Worm (Caenorhabditis elegans): ENCODE measurements around the gene F42C5.6.

Gene F42C5.6

DNA sequence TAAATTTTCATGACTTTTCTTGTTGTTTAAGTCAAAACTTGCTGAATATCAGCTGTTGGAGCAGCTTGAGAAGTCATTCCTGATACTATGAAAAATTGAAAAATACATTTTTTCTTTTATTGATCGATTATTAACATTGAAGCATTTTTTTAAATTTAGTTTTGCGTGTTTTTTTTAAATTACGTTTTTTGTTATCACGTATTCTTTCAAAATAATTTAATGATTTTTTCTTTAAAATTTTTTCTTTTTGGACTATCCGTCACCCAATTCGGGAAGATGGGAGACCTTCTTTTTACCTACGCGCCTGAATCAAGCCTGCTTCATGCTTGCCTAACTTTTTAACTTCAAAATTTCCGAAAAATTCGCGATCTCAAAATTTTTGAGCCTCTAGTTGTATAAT lies 14.8 kb downstream of the F42C5.6 start, which contains the start of gene F42C5.5:
F42C5.5 (minus strand) TSS at position 101 of the 400 bp plus-strand sequence.
- TF ChIP-seq nhr-90 (tag; optimal IDR thresholded peaks at IDR 0.05) = no peak
- no peak for TF ChIP-seq somi-1 (GFP tag; optimal IDR thresholded peaks at IDR 0.05)
- TF ChIP-seq ekl-4 (GFP tag; IDR thresholded peaks at IDR 0.05) = no peak
- TF ChIP-seq madf-6 (GFP tag; IDR thresholded peaks at IDR 0.05) = no peak
- no peak for TF ChIP-seq lin-35 (GFP tag; optimal IDR thresholded peaks at IDR 0.05)
- no peak for TF ChIP-seq rcor-1 (GFP tag; IDR thresholded peaks at IDR 0.05)
- TF ChIP-seq bed-1 (GFP tag; IDR thresholded peaks at IDR 0.05) = no peak
- TF ChIP-seq T07F8.4 (tag; optimal IDR thresholded peaks at IDR 0.05) = no peak
- no peak for TF ChIP-seq ets-4 (GFP tag; optimal IDR thresholded peaks at IDR 0.05)

DNA sequence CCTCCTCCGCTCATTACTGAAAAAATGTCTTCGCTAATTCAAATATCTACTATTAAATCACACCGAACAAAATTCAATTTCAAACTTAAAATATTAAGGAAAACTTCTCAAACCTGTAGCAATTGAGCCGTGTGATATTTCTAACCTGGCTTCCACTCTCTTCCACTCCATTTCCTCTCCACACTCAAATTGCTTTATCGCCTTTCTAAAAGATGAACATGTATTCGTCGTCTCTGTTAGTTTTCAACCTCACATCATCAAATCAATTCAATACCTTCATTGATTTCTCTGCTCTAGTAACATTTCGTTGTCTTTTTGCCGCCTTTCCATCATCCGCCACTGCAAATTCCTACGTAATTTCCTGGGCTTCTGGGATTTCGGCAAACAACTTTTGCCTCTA lies 16.9 kb downstream of the F42C5.6 start, which contains the start of gene F42C5.4:
F42C5.4 (minus strand) TSS at position 171 of the 400 bp plus-strand sequence.
- no peak for TF ChIP-seq lsy-27 (tag; optimal IDR thresholded peaks at IDR 0.05; ENCODE audit: borderline replicate concordance, insufficient read depth)
- no peak for TF ChIP-seq F22D6.2 (tag; optimal IDR thresholded peaks at IDR 0.05)
- no peak for TF ChIP-seq zim-3 (tag; optimal IDR thresholded peaks at IDR 0.05)
- TF ChIP-seq sea-2 (GFP tag; IDR thresholded peaks at IDR 0.05) = no peak
- no peak for TF ChIP-seq sdz-38 (tag; optimal IDR thresholded peaks at IDR 0.05)
- TF ChIP-seq lin-40 (tag; optimal IDR thresholded peaks at IDR 0.05) = no peak
- TF ChIP-seq T07F8.4 (tag; optimal IDR thresholded peaks at IDR 0.05) = no peak
- no peak for TF ChIP-seq bed-2 (GFP tag; IDR thresholded peaks at IDR 0.05)
- no peak for TF ChIP-seq F55B11.4 (tag; optimal IDR thresholded peaks at IDR 0.05; ENCODE audit: borderline replicate concordance, insufficient read depth)
- TF ChIP-seq Y67H2A.10 (GFP tag; conservative IDR thresholded peaks at IDR 0.05) = no peak
- no peak for TF ChIP-seq ztf-18 (tag; optimal IDR thresholded peaks at IDR 0.05)
- TF ChIP-seq hlh-12 (tag; optimal IDR thresholded peaks at IDR 0.05) = no peak
- TF ChIP-seq ceh-40 (GFP tag; IDR thresholded peaks at IDR 0.05) = no peak
- no peak for TF ChIP-seq snpc-3.4 (tag; optimal IDR thresholded peaks at IDR 0.05)
- no peak for TF ChIP-seq F37B4.10 (GFP tag; IDR thresholded peaks at IDR 0.05)
- TF ChIP-seq K12H6.12 (tag; optimal IDR thresholded peaks at IDR 0.05) = no peak
- no peak for TF ChIP-seq ceh-27 (GFP tag; optimal IDR thresholded peaks at IDR 0.05)
- TF ChIP-seq dpl-1 (GFP tag; optimal IDR thresholded peaks at IDR 0.05) = no peak

- TF ChIP-seq gei-17 (GFP tag; optimal IDR thresholded peaks at IDR 0.05) = no peak
- no peak for TF ChIP-seq unc-130 (GFP tag; optimal IDR thresholded peaks at IDR 0.05)
- TF ChIP-seq snpc-1.1 (tag; optimal IDR thresholded peaks at IDR 0.05; ENCODE audit: insufficient read depth) = no peak
- TF ChIP-seq tlf-1 (GFP tag; optimal IDR thresholded peaks at IDR 0.05) = no peak
- no peak for TF ChIP-seq dpl-1 (GFP tag; optimal IDR thresholded peaks at IDR 0.05)
- TF ChIP-seq lir-1 (GFP tag; conservative IDR thresholded peaks at IDR 0.05) = no peak
- no peak for TF ChIP-seq hlh-12 (tag; optimal IDR thresholded peaks at IDR 0.05)
- TF ChIP-seq ama-1 (optimal IDR thresholded peaks at IDR 0.05) = no peak
- no peak for TF ChIP-seq ama-1 (GFP tag; optimal IDR thresholded peaks at IDR 0.05)
- TF ChIP-seq Y56A3A.18 (GFP tag; IDR thresholded peaks at IDR 0.05) = no peak
- TF ChIP-seq rcor-1 (GFP tag; IDR thresholded peaks at IDR 0.05) = no peak
- TF ChIP-seq B0261.1 (tag; optimal IDR thresholded peaks at IDR 0.05) = no peak
- no peak for TF ChIP-seq ccch-3 (GFP tag; optimal IDR thresholded peaks at IDR 0.05)
- no peak for TF ChIP-seq F10E7.11 (tag; optimal IDR thresholded peaks at IDR 0.05)
- no peak for TF ChIP-seq K11D2.4 (GFP tag; IDR thresholded peaks at IDR 0.05)
- TF ChIP-seq madf-3 (GFP tag; IDR thresholded peaks at IDR 0.05) = no peak
- no peak for TF ChIP-seq egrh-3 (GFP tag; IDR thresholded peaks at IDR 0.05)
- no peak for TF ChIP-seq F37B4.10 (GFP tag; IDR thresholded peaks at IDR 0.05)
Measured at ce11 chrIV:7291066-7291465, 17.8 kb downstream of the F42C5.6 start.
